Worm (Caenorhabditis elegans) whole organism, midembryonic: ENCODE measurements around the gene F09C6.11.

Source experiments
- T22C8.4 ChIP-seq: fragments of 200-800 bp; sonication (Bioruptor generic); IDR thresholded peaks from 2 replicates; pipeline ENCODE4 v1.3.6; 2022; ENCODE audit warnings: missing genetic modification characterization, missing compliant biosample characterization
- cog-1 ChIP-seq: sonication (generic microtip); optimal IDR thresholded peaks from 2 replicates; lab custom pipeline; 2016; ENCODE audit warnings: missing genetic modification characterization, missing compliant biosample characterization
- flt-1 ChIP-seq: fragments of 200-800 bp; sonication (Bioruptor generic); IDR thresholded peaks from 2 replicates; pipeline ENCODE4 v1.3.6; 2022; ENCODE audit warnings: missing genetic modification characterization, missing compliant biosample characterization
- klf-2 ChIP-seq: fragments of 200-800 bp; sonication (Bioruptor generic); conservative IDR thresholded peaks from 2 replicates; pipeline ENCODE4 v1.3.6; 2022; ENCODE audit warnings: missing genetic modification reagents, missing genetic modification characterization, missing compliant biosample characterization
- med-1 ChIP-seq: sonication (generic microtip); optimal IDR thresholded peaks from 2 replicates; lab custom pipeline; 2017; ENCODE audit warnings: missing genetic modification characterization, mild to moderate bottlenecking, missing compliant biosample characterization, antibody characterized with exemption, missing genetic modification reagents; ENCODE audit not compliant: insufficient read depth
- ref-1 ChIP-seq: fragments of 200-800 bp; sonication (Bioruptor generic); conservative IDR thresholded peaks from 2 replicates; pipeline ENCODE4 v1.3.6; 2022; ENCODE audit warnings: missing genetic modification reagents, missing genetic modification characterization, missing compliant biosample characterization
- tab-1 ChIP-seq: fragments of 200-800 bp; sonication (Bioruptor generic); IDR thresholded peaks from 2 replicates; pipeline ENCODE4 v1.3.6; 2022; ENCODE audit warnings: missing genetic modification characterization, missing compliant biosample characterization
- ztf-23 ChIP-seq: fragments of 200-800 bp; sonication (Bioruptor generic); IDR thresholded peaks from 2 replicates; pipeline ENCODE4 v1.3.6; 2022; ENCODE audit warnings: missing genetic modification reagents, missing genetic modification characterization, missing compliant biosample characterization
- ztf-29 ChIP-seq: fragments of 200-800 bp; sonication (Bioruptor generic); IDR thresholded peaks from 2 replicates; pipeline ENCODE4 v1.3.6; 2022; ENCODE audit warnings: missing genetic modification reagents, missing genetic modification characterization, missing compliant biosample characterization

F09C6.11 gene

DNA sequence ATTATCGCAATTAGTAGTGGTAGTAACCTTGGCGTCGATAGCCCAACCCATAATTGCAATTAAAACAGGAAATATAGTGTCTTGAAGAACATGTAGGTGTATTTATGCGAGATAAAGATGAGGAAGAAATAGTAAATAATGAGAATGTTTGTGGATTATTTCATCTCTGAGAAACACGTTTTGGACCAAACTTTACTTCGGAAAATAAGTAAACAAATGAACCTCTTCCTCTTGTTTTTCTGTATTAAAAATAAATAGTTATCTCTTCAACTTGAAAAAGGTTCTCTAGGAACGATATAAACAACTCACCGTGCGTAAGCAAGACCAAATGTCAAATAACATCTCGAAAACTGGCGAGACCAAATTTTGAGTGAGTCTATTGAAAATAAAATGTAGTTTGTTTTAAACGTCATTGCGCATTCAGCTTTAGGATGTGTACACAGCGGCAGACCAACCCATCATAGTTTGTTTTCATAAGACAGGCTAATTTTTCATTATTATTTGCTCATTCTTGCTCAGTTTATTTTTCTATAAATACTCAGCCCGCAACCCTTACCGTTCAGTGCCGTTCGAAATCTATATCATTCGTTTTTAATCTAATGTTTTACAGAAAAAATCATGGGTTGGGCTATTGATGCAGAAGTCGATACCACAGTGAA is at the start of gene F09C6.11, which contains the start of gene F09C6.12:
F09C6.11 (minus strand) TSS at position 51 of the 659 bp plus-strand sequence.
F09C6.12 (plus strand) TSS at position 609 of the 659 bp plus-strand sequence.
- no peak for TF ChIP-seq ref-1 (GFP tag; lab: Robert Waterston, UW)
- no peak for TF ChIP-seq tab-1 (GFP tag; lab: Robert Waterston, UW)
- TF ChIP-seq ztf-23 (GFP tag; lab: Robert Waterston, UW) = no peak
- TF ChIP-seq flt-1 (GFP tag; lab: Robert Waterston, UW) = no peak
- TF ChIP-seq med-1 (GFP tag; lab: Kevin White, UChicago) = no peak
- no peak for TF ChIP-seq klf-2
- TF ChIP-seq cog-1 (tag; lab: Kevin White, UChicago) = no peak
- no peak for TF ChIP-seq T22C8.4
- TF ChIP-seq ztf-29 (GFP tag; lab: Robert Waterston, UW) = no peak

DNA sequence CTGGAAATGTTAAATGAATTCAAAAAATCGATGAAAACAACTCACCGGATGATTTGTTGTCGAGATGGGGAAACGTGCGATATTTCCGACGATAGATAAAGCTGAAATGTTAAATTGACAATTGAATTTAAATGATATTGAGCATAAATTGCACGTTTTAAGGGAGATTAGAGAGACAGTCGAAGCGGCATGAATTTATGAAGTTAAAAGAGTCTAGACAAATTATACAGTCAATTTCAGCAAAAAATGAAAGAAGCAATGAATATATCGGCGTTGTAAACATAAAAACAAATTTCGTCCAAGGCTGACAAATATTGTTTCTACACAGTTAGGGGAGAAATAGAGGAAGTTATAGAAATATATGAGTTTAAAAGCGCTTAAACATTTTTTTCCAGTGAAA is 45.2 kb upstream of the F09C6.11 start, which contains the start of gene Y102A5C.36:
Y102A5C.36 (minus strand) TSS at position 101 of the 400 bp plus-strand sequence.
- TF ChIP-seq ztf-23 (GFP tag; lab: Robert Waterston, UW) (no peak), tab-1 (GFP tag; lab: Robert Waterston, UW) (no peak), ztf-29 (GFP tag; lab: Robert Waterston, UW) (no peak), klf-2 (no peak), T22C8.4 (no peak), med-1 (GFP tag; lab: Kevin White, UChicago) (no peak), flt-1 (GFP tag; lab: Robert Waterston, UW) (no peak), ref-1 (GFP tag; lab: Robert Waterston, UW) (no peak), cog-1 (tag; lab: Kevin White, UChicago) (no peak)

DNA sequence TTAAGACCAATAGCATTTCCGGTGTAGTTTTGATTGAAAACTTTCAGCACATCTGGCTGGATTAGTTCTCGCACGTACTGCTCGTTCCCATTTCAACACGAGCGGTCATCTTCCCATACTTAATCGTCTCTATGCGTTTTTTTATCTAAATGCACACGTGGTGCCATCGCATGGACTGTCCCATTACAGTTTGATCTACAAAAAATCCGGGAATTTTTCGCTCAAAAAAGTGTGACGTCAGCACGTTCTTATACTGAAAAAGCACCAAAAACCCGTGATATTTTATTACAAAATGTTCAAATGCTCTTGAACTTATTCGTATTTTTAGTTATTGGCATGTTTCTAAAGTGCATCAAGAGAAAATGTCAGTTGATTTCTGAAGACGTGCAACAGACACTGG is 39.8 kb upstream of the F09C6.11 start, which contains the start of gene Y102A5C.4:
Y102A5C.4 (plus strand) TSS at position 301 of the 400 bp plus-strand sequence.
- TF ChIP-seq klf-2 = no peak
- no peak for TF ChIP-seq flt-1 (GFP tag; lab: Robert Waterston, UW)
- TF ChIP-seq ztf-23 (GFP tag; lab: Robert Waterston, UW) = no peak
- no peak for TF ChIP-seq ref-1 (GFP tag; lab: Robert Waterston, UW)

DNA sequence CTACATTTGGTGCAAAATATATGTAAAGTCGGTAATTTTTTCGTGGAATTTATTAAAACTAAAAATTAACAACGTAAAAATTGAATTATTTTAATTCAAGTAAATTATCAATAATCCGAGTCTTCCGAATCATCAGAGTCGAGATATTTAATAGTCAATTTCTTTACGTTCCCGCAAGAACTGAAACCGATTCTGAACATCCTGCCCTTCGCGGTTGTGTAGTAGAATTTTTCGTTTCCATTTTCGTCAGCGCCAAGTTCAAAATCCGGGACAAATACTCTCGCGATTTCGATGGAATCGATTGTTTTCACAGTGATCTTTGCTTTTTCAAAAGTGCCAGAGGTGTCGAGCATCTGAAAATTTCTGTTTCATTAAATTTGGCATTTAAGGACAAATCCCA is 37.6 kb upstream of the F09C6.11 start:
- TF ChIP-seq med-1 (GFP tag; lab: Kevin White, UChicago) (no peak), ref-1 (GFP tag; lab: Robert Waterston, UW) (no peak), ztf-29 (GFP tag; lab: Robert Waterston, UW) (no peak)

DNA sequence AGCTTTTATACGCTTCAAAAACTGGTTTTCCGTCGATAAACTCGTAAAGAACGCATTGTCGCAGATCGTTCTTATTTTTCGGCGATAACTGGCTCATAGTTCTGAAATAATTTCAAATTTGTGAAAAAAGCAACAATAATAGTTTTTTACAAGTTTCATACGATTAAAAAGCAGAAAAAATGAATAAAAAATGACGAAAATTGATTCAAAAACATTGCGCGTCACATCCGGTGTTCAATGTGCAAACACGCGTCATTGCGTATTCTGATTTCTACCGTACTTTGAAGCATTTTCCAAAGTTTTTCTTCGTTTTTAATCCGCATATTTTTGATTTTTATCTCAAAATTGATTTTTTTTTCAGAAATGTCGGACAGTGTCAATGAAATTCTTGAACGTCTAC is 36.3 kb upstream of the F09C6.11 start, which contains the start of the genes fbxa-206 and Y102A5C.2:
fbxa-206 (minus strand) TSS at position 101 of the 400 bp plus-strand sequence.
Y102A5C.2 (plus strand) TSS at position 354 of the 400 bp plus-strand sequence.
- TF ChIP-seq ref-1 (GFP tag; lab: Robert Waterston, UW) = no peak
- no peak for TF ChIP-seq cog-1 (tag; lab: Kevin White, UChicago)
- no peak for TF ChIP-seq flt-1 (GFP tag; lab: Robert Waterston, UW)
- TF ChIP-seq ztf-23 (GFP tag; lab: Robert Waterston, UW) = no peak
- TF ChIP-seq tab-1 (GFP tag; lab: Robert Waterston, UW) = no peak
- TF ChIP-seq klf-2 = no peak
- no peak for TF ChIP-seq T22C8.4
- TF ChIP-seq ztf-29 (GFP tag; lab: Robert Waterston, UW) = no peak
- TF ChIP-seq med-1 (GFP tag; lab: Kevin White, UChicago) = no peak

DNA sequence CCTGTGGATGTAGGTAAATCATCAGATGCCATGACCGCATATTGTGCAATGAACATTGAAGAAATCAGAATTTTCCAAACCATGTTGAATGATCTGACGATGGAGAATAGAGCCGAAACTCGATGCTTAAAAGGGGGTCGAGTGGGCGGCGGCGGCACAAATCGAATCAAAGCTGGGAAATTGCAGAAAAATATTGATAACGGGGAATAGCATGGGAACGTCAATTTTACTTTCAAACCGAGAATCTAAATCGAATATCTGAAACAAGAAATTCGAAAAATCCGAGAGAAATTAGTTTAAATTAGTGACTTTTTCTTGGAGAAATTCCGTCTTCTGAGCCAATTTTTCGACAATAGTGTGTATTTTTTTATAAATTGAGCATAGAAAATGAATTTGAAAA is 34.0 kb upstream of the F09C6.11 start, which contains the start of gene F09C6.10:
F09C6.10 (minus strand) TSS at position 101 of the 400 bp plus-strand sequence.
- no peak for TF ChIP-seq ztf-23 (GFP tag; lab: Robert Waterston, UW)
- no peak for TF ChIP-seq T22C8.4
- no peak for TF ChIP-seq ztf-29 (GFP tag; lab: Robert Waterston, UW)
- no peak for TF ChIP-seq klf-2
- TF ChIP-seq flt-1 (GFP tag; lab: Robert Waterston, UW) = no peak
- TF ChIP-seq med-1 (GFP tag; lab: Kevin White, UChicago) = no peak
- no peak for TF ChIP-seq ref-1 (GFP tag; lab: Robert Waterston, UW)
- no peak for TF ChIP-seq cog-1 (tag; lab: Kevin White, UChicago)
- TF ChIP-seq tab-1 (GFP tag; lab: Robert Waterston, UW) = no peak

DNA sequence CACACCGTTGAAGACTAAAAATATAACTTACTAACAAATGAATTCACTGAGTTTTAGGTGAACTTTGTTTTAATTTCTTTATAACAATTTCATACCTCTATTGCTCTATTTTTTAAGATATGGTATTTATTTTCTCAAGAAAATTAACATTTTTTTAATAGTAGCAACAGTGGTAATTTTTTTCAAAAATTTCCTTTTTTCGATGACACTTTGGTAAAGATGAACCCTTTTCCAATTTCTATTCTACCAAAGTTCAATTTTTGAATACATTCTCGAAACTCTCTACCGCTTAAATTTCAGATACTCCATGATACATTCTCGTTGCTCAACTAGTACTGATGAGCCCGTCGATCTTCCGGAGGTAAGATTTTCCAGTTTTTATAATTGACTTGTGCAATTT is 29.8 kb upstream of the F09C6.11 start, which contains the start of gene nhr-116:
nhr-116 (plus strand) TSS at position 301 of the 400 bp plus-strand sequence.
- TF ChIP-seq ref-1 (GFP tag; lab: Robert Waterston, UW) (no peak), cog-1 (tag; lab: Kevin White, UChicago) (no peak), med-1 (GFP tag; lab: Kevin White, UChicago) (no peak), klf-2 (no peak), ztf-29 (GFP tag; lab: Robert Waterston, UW) (no peak), tab-1 (GFP tag; lab: Robert Waterston, UW) (no peak), T22C8.4 (no peak), flt-1 (GFP tag; lab: Robert Waterston, UW) (no peak), ztf-23 (GFP tag; lab: Robert Waterston, UW) (no peak)

DNA sequence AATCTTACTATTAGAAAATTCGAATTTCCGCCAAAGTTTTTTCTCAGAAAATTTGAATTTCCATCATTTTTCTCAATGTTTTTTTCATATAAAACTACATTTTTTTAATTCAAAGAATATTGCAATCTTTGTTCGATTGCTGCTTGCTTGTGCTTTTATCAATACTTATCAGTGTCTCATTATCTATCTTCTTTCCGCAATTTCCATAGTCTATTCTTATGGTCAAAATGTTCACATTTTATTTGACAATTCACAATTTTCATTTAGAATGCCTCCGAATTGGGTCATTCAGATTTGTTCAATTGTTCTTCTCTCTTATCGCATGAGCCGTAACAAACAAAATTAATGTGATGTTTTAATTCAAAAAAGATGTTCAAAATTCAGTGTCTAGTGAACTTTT is 29.2 kb upstream of the F09C6.11 start:
- no peak for TF ChIP-seq T22C8.4
- no peak for TF ChIP-seq klf-2
- TF ChIP-seq tab-1 (GFP tag; lab: Robert Waterston, UW) = no peak
- TF ChIP-seq cog-1 (tag; lab: Kevin White, UChicago) = no peak
- no peak for TF ChIP-seq ztf-23 (GFP tag; lab: Robert Waterston, UW)
- no peak for TF ChIP-seq flt-1 (GFP tag; lab: Robert Waterston, UW)
- no peak for TF ChIP-seq ztf-29 (GFP tag; lab: Robert Waterston, UW)
- TF ChIP-seq ref-1 (GFP tag; lab: Robert Waterston, UW) = no peak
- no peak for TF ChIP-seq med-1 (GFP tag; lab: Kevin White, UChicago)

DNA sequence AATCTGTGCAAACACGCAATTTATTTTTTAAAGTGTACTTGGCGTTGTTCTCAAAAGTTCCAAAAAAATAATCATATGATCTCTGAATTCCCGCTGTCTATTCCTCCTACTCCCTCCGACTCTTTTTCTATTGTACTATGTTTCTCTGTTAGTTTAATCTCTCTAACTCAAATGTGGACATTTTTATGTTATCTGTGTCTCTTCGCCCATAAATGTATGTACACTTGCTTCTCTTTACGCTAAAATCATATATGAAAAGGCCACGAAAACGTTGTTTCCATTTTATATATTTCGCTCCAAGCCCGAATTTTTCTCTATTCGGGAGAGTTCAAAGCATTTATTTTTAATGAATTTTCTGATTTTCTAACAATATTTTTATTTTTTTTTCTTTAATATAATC is 28.8 kb upstream of the F09C6.11 start:
- TF ChIP-seq tab-1 (GFP tag; lab: Robert Waterston, UW) (no peak), klf-2 (no peak), flt-1 (GFP tag; lab: Robert Waterston, UW) (no peak), ztf-29 (GFP tag; lab: Robert Waterston, UW) (no peak), cog-1 (tag; lab: Kevin White, UChicago) (no peak), T22C8.4 (no peak), ref-1 (GFP tag; lab: Robert Waterston, UW) (no peak), ztf-23 (GFP tag; lab: Robert Waterston, UW) (no peak), med-1 (GFP tag; lab: Kevin White, UChicago) (no peak)
